Worm (Caenorhabditis elegans): ENCODE measurements around the gene fli-1.

ce11 chrIII:8674980-8675485 is 8.5 kb downstream of the fli-1 start, which contains the start of gene pgl-2:
- TF ChIP-seq pha-4 (tag; optimal IDR thresholded peaks at IDR 0.05) (no peak), cnd-1 (tag; optimal IDR thresholded peaks at IDR 0.05) (no peak), unc-39 (tag; optimal IDR thresholded peaks at IDR 0.05) (no peak), sptf-1 (tag; optimal IDR thresholded peaks at IDR 0.05) (no peak), hlh-1 (tag; optimal IDR thresholded peaks at IDR 0.05) (no peak), nhr-237 (tag; optimal IDR thresholded peaks at IDR 0.05) (no peak), ztf-11 (tag; optimal IDR thresholded peaks at IDR 0.05) (no peak)
